Worm (Caenorhabditis elegans) whole organism, L4 larva: ENCODE results near the gene H20E11.3.

ENCODE experiments used
- ctbp-1 ChIP-seq: fragments of 200-800 bp; sonication (Bioruptor generic); IDR thresholded peaks from 2 replicates; pipeline ENCODE4 v1.3.6; 2022; ENCODE audit warnings: missing genetic modification reagents, missing genetic modification characterization, missing compliant biosample characterization
- lin-15B ChIP-seq: fragments of 150-350 bp; sonication (generic microtip); optimal IDR thresholded peaks from 3 replicates; lab custom pipeline; 2014; ENCODE audit warnings: missing biosample characterization, missing genetic modification characterization
- zag-1 ChIP-seq: fragments of 150-350 bp; optimal IDR thresholded peaks from 2 replicates; lab custom pipeline; 2014; ENCODE audit warnings: missing biosample characterization, missing genetic modification characterization

- TF ChIP-seq ctbp-1 = no peak
- TF ChIP-seq zag-1 = no peak
- no peak for TF ChIP-seq lin-15B
These were observed at the start of gene H20E11.3 for ce11 chrIV:6824622-6825021.
